Fruit fly (Drosophila melanogaster) whole organism, prepupa: Measurements from ENCODE around the gene CG11106.

Source experiments
- CG10669 ChIP-seq: fragments of 200-800 bp; sonication (Bioruptor generic); optimal IDR thresholded peaks from 3 replicates; lab custom pipeline; 2018; ENCODE audit warnings: missing biosample characterization, mild to moderate bottlenecking, missing genetic modification characterization, moderate library complexity
- CG11902 ChIP-seq: fragments of 200-800 bp; sonication (Bioruptor generic); optimal IDR thresholded peaks from 3 replicates; lab custom pipeline; 2016; ENCODE audit warnings: missing biosample characterization, missing genetic modification characterization
- CG1621 ChIP-seq: fragments of 200-800 bp; sonication (Bioruptor generic); optimal IDR thresholded peaks from 3 replicates; lab custom pipeline; 2018; ENCODE audit warnings: missing biosample characterization, mild to moderate bottlenecking, missing genetic modification characterization
- CG16779 ChIP-seq: fragments of 200-800 bp; sonication (Bioruptor generic); optimal IDR thresholded peaks from 3 replicates; lab custom pipeline; 2017; ENCODE audit warnings: missing biosample characterization, mild to moderate bottlenecking, missing genetic modification characterization
- CG31627 ChIP-seq: fragments of 200-800 bp; sonication (Bioruptor generic); optimal IDR thresholded peaks from 3 replicates; lab custom pipeline; 2016; ENCODE audit warnings: missing biosample characterization, missing genetic modification characterization
- CG34406 ChIP-seq: fragments of 200-800 bp; sonication (Bioruptor generic); optimal IDR thresholded peaks from 3 replicates; lab custom pipeline; 2016; ENCODE audit warnings: missing biosample characterization, missing genetic modification characterization
- CG3919 ChIP-seq: fragments of 200-800 bp; sonication (Bioruptor generic); optimal IDR thresholded peaks from 3 replicates; lab custom pipeline; 2016; ENCODE audit warnings: missing biosample characterization, missing genetic modification characterization
- CG4318 ChIP-seq: fragments of 200-800 bp; sonication (Bioruptor generic); optimal IDR thresholded peaks from 3 replicates; lab custom pipeline; 2017; ENCODE audit warnings: missing biosample characterization, mild to moderate bottlenecking, missing genetic modification characterization
- CG6163 ChIP-seq: fragments of 200-800 bp; sonication (Bioruptor generic); IDR thresholded peaks from 3 replicates; pipeline ENCODE4 v1.3.6; 2022; ENCODE audit warnings: missing biosample characterization, missing genetic modification characterization
- CG6276 ChIP-seq: fragments of 200-800 bp; sonication (Bioruptor generic); optimal IDR thresholded peaks from 2 replicates; lab custom pipeline; 2017; ENCODE audit warnings: missing biosample characterization, mild to moderate bottlenecking, missing genetic modification characterization
- CG6808 ChIP-seq: fragments of 200-800 bp; sonication (Bioruptor generic); optimal IDR thresholded peaks from 3 replicates; lab custom pipeline; 2017; ENCODE audit warnings: missing biosample characterization, missing genetic modification characterization, mild to moderate bottlenecking, moderate library complexity, missing genetic modification reagents
- CG6854 ChIP-seq: fragments of 200-800 bp; sonication (Bioruptor generic); optimal IDR thresholded peaks from 2 replicates; lab custom pipeline; 2017; ENCODE audit warnings: missing biosample characterization, mild to moderate bottlenecking, missing genetic modification characterization
- CG7368 ChIP-seq: fragments of 200-800 bp; sonication (Bioruptor generic); optimal IDR thresholded peaks from 3 replicates; lab custom pipeline; 2016; ENCODE audit warnings: missing biosample characterization, missing genetic modification characterization
- CG8119 ChIP-seq: fragments of 200-800 bp; sonication (Bioruptor generic); IDR thresholded peaks from 3 replicates; pipeline ENCODE4 v1.3.6; 2022; ENCODE audit warnings: missing biosample characterization, missing genetic modification characterization
- CG8319 ChIP-seq: fragments of 200-800 bp; sonication (Bioruptor generic); optimal IDR thresholded peaks from 3 replicates; lab custom pipeline; 2016; ENCODE audit warnings: missing biosample characterization, missing genetic modification characterization
- CG9139 ChIP-seq: fragments of 200-800 bp; sonication (Bioruptor generic); optimal IDR thresholded peaks from 3 replicates; lab custom pipeline; 2017; ENCODE audit warnings: missing biosample characterization, mild to moderate bottlenecking, missing genetic modification characterization
- Eip75B ChIP-seq: fragments of 200-800 bp; sonication (Bioruptor generic); optimal IDR thresholded peaks from 3 replicates; lab custom pipeline; 2016; ENCODE audit warnings: missing biosample characterization, missing genetic modification characterization
- Eip78C ChIP-seq: fragments of 200-800 bp; sonication (Bioruptor generic); peaks from one replicate; lab custom pipeline; 2016; ENCODE audit warnings: missing biosample characterization, missing genetic modification characterization
- Ets21C ChIP-seq: fragments of 200-800 bp; sonication (Bioruptor generic); optimal IDR thresholded peaks from 3 replicates; lab custom pipeline; 2016; ENCODE audit warnings: missing biosample characterization, missing genetic modification characterization
- Ets96B ChIP-seq: fragments of 200-800 bp; optimal IDR thresholded peaks from 2 replicates; lab custom pipeline; 2019; ENCODE audit warnings: missing biosample characterization, mild to moderate bottlenecking, missing genetic modification characterization, moderate library complexity
- Gug ChIP-seq: fragments of 200-800 bp; sonication (Bioruptor generic); IDR thresholded peaks from 2 replicates; pipeline ENCODE4 v1.3.6; 2022; ENCODE audit warnings: missing biosample characterization, missing genetic modification characterization
- Hr38 ChIP-seq: sonication (Bioruptor generic); optimal IDR thresholded peaks from 2 replicates; lab custom pipeline; 2016; ENCODE audit warnings: missing biosample characterization, missing genetic modification characterization
- Hr4 ChIP-seq: fragments of 200-800 bp; sonication (Bioruptor generic); optimal IDR thresholded peaks from 3 replicates; lab custom pipeline; 2016; ENCODE audit warnings: missing biosample characterization, missing genetic modification characterization
- OdsH ChIP-seq: fragments of 200-800 bp; sonication (Bioruptor generic); optimal IDR thresholded peaks from 3 replicates; lab custom pipeline; 2016; ENCODE audit warnings: missing biosample characterization, missing genetic modification characterization
- Smox ChIP-seq: fragments of 200-800 bp; sonication (Bioruptor generic); optimal IDR thresholded peaks from 3 replicates; lab custom pipeline; 2016; ENCODE audit warnings: missing biosample characterization, missing genetic modification characterization
- Sox102F ChIP-seq: fragments of 200-800 bp; sonication (Bioruptor generic); optimal IDR thresholded peaks from 2 replicates; lab custom pipeline; 2016; ENCODE audit warnings: missing biosample characterization, mild to moderate bottlenecking, missing genetic modification characterization
- Sox14 ChIP-seq: fragments of 200-800 bp; sonication (Bioruptor generic); optimal IDR thresholded peaks from 3 replicates; lab custom pipeline; 2016; ENCODE audit warnings: missing biosample characterization, missing genetic modification characterization
- Sox15 ChIP-seq: fragments of 200-800 bp; sonication (Bioruptor generic); optimal IDR thresholded peaks from 3 replicates; lab custom pipeline; 2016; ENCODE audit warnings: missing biosample characterization, missing genetic modification characterization
- achi ChIP-seq: fragments of 200-800 bp; sonication (Bioruptor generic); optimal IDR thresholded peaks from 3 replicates; lab custom pipeline; 2016; ENCODE audit warnings: missing biosample characterization, missing genetic modification characterization
- acj6 ChIP-seq: fragments of 200-800 bp; sonication (Bioruptor generic); optimal IDR thresholded peaks from 3 replicates; lab custom pipeline; 2016; ENCODE audit warnings: missing biosample characterization, missing genetic modification characterization
- cyc ChIP-seq: fragments of 200-800 bp; sonication (Bioruptor generic); optimal IDR thresholded peaks from 3 replicates; lab custom pipeline; 2016; ENCODE audit warnings: missing biosample characterization, missing genetic modification characterization
- dsx ChIP-seq: fragments of 200-800 bp; optimal IDR thresholded peaks from 3 replicates; lab custom pipeline; 2019; ENCODE audit warnings: missing biosample characterization, mild to moderate bottlenecking, missing genetic modification characterization, moderate library complexity; ENCODE audit not compliant: poor library complexity, severe bottlenecking
- eg ChIP-seq: fragments of 200-800 bp; sonication (Bioruptor generic); IDR thresholded peaks from 3 replicates; pipeline ENCODE4 v1.3.6; 2022; ENCODE audit warnings: missing biosample characterization, missing genetic modification characterization
- esn ChIP-seq: fragments of 200-800 bp; sonication (Bioruptor generic); optimal IDR thresholded peaks from 2 replicates; lab custom pipeline; 2016; ENCODE audit warnings: missing biosample characterization, mild to moderate bottlenecking, missing genetic modification characterization, moderate library complexity
- fkh ChIP-seq: fragments of 200-800 bp; sonication (Bioruptor generic); optimal IDR thresholded peaks from 3 replicates; lab custom pipeline; 2017; ENCODE audit warnings: missing biosample characterization, mild to moderate bottlenecking, missing genetic modification characterization, moderate library complexity
- lz ChIP-seq: fragments of 200-800 bp; sonication (Bioruptor generic); optimal IDR thresholded peaks from 3 replicates; lab custom pipeline; 2016; ENCODE audit warnings: missing biosample characterization, missing genetic modification characterization
- net ChIP-seq: fragments of 200-800 bp; sonication (Bioruptor generic); optimal IDR thresholded peaks from 3 replicates; lab custom pipeline; 2016; ENCODE audit warnings: missing biosample characterization, missing genetic modification characterization
- pdm3 ChIP-seq: fragments of 200-800 bp; sonication (Bioruptor generic); optimal IDR thresholded peaks from 3 replicates; lab custom pipeline; 2016; ENCODE audit warnings: missing biosample characterization, missing genetic modification characterization
- salr ChIP-seq, 2 experiments: fragments of 200-800 bp; sonication (Bioruptor generic); optimal IDR thresholded peaks; 3 replicates each; lab custom pipeline; 2016 to 2018; ENCODE audit warnings: missing biosample characterization in 2 of 2, missing genetic modification characterization in 2 of 2, mild to moderate bottlenecking in 1 of 2
- ss ChIP-seq, 2 experiments: fragments of 200-800 bp; sonication (Bioruptor generic); optimal IDR thresholded peaks; 2 replicates in 1 of 2; 3 replicates in 1 of 2; lab custom pipeline; 2017 to 2018; ENCODE audit warnings: mild to moderate bottlenecking in 2 of 2, missing biosample characterization in 2 of 2, missing genetic modification characterization in 2 of 2, moderate library complexity in 1 of 2
- svp ChIP-seq: fragments of 200-800 bp; sonication (Bioruptor generic); peaks from one replicate; lab custom pipeline; 2016; ENCODE audit warnings: missing biosample characterization, missing genetic modification characterization
- vri ChIP-seq: fragments of 200-800 bp; sonication (Bioruptor generic); optimal IDR thresholded peaks from 3 replicates; lab custom pipeline; 2016; ENCODE audit warnings: missing biosample characterization, mild to moderate bottlenecking, missing genetic modification characterization

CG11106 gene

dm6 chrX:11153826-11154510 is 48.1 kb upstream of the CG11106 start, which contains the start of the genes rtv and Dlic (continued):
- peak; percentile 44 for TF ChIP-seq lz (GFP tag; lab: Kevin White, UChicago)
- TF ChIP-seq CG8119: no peak
- TF ChIP-seq svp (GFP tag; lab: Kevin White, UChicago): peak; percentile 78
- no peak for TF ChIP-seq Smox
- TF ChIP-seq CG1621 (tag; lab: Kevin White, UChicago): no peak
- no peak for TF ChIP-seq OdsH (GFP tag; lab: Kevin White, UChicago)
- no peak for TF ChIP-seq CG4318
- peak; percentile 7 for TF ChIP-seq Hr4 (GFP tag; lab: Kevin White, UChicago)
- no peak for TF ChIP-seq Gug (GFP tag; lab: Robert Waterston, UW)
- peak; percentile 4 for TF ChIP-seq pdm3
- TF ChIP-seq CG16779 (tag; lab: Kevin White, UChicago): no peak
- peak; percentile 8 for TF ChIP-seq Eip75B
- TF ChIP-seq CG7368: no peak
- TF ChIP-seq, all 60 proteins: peak for 15

- TF ChIP-seq ss (GFP tag; optimal IDR thresholded peaks at IDR 0.05; lab: Kevin White, UChicago) (peak; percentile 40), salr (GFP tag; optimal IDR thresholded peaks at IDR 0.05; lab: Kevin White, UChicago) (no peak), Gug (GFP tag; lab: Robert Waterston, UW) (no peak), CG1621 (tag; lab: Kevin White, UChicago) (no peak), Eip78C (GFP tag; lab: Kevin White, UChicago) (peak; percentile 75), Hr38 (GFP tag; lab: Kevin White, UChicago) (no peak), CG6808 (GFP tag; lab: Kevin White, UChicago) (peak; percentile 8), dsx (peak; percentile 38), CG10669 (GFP tag; lab: Kevin White, UChicago) (peak; percentile 29), eg (GFP tag; lab: Robert Waterston, UW) (peak; percentile 14; the same call in 1 of the 3 replicates), Sox14 (GFP tag; lab: Kevin White, UChicago) (peak; percentile 17), CG9139 (peak; percentile 25), Sox15 (GFP tag; lab: Kevin White, UChicago) (no peak), CG34406 (GFP tag; lab: Kevin White, UChicago) (peak; percentile 24), Sox102F (GFP tag; lab: Kevin White, UChicago) (no peak), CG6163 (GFP tag; lab: Robert Waterston, UW) (peak; percentile 71), esn (GFP tag; lab: Kevin White, UChicago) (peak; percentile 9), net (GFP tag; lab: Kevin White, UChicago) (peak; percentile 22), fkh (peak; percentile 63)
Observed at dm6 chrX:11154511-11155197, 47.4 kb upstream of the CG11106 start.

DNA sequence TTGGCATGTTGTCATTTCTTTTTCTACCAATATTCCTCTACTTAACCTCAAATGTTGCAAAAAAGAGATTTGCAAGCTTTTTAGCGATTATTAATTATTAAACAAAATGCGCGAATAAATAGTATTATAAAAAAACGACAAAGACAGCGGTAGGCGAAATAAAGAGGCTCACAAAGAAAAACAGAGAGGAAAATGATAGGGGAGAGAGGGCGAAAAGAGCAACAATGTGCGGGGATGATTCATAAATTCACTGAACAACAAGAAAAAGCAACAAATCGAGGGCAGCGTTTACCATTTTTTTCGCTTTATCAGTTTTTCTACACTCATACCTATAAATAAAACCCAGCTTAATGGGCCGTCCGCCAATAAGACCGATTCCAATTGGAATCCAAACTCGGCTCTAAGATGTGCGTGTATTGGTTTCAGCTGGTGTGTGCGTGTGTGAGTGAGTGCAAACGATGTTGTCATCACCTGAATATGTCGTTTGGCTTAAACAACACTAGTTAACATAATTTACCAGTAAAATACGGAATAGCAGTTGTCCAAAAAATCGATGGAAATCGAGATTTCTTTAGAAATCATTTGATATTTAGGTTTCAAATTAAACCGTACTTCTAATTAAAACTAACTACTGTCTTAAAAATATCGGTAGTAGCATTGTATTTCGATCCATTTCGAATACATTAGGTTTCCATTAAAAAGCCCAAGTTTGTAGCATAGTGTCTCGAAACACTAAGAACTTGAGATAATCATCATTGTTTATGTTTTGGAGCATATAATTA is 46.0 kb upstream of the CG11106 start:
- TF ChIP-seq CG8319 (GFP tag; lab: Kevin White, UChicago) (no peak), CG6276 (GFP tag; lab: Kevin White, UChicago) (no peak), acj6 (GFP tag; lab: Kevin White, UChicago) (peak; percentile 32), CG31627 (GFP tag; lab: Kevin White, UChicago) (no peak), achi (GFP tag; lab: Kevin White, UChicago) (peak; percentile 2), Sox102F (GFP tag; lab: Kevin White, UChicago) (no peak), Ets96B (tag; lab: Kevin White, UChicago) (no peak), Smox (no peak), CG6808 (GFP tag; lab: Kevin White, UChicago) (no peak), pdm3 (peak; percentile 27), Ets21C (GFP tag; lab: Kevin White, UChicago) (no peak), Eip78C (GFP tag; lab: Kevin White, UChicago) (peak; percentile 78), vri (no peak), CG34406 (GFP tag; lab: Kevin White, UChicago) (no peak), CG11902 (GFP tag; lab: Kevin White, UChicago) (no peak), CG3919 (peak; percentile 11), CG6854 (GFP tag; lab: Kevin White, UChicago) (no peak), net (GFP tag; lab: Kevin White, UChicago) (no peak), esn (GFP tag; lab: Kevin White, UChicago) (peak; percentile 17), Sox15 (GFP tag; lab: Kevin White, UChicago) (no peak), cyc (GFP tag; lab: Kevin White, UChicago) (no peak), CG7368 (no peak), CG4318 (no peak), CG10669 (GFP tag; lab: Kevin White, UChicago) (no peak), CG8119 (peak; percentile 41; the same call in 2 of the 3 replicates), CG6163 (GFP tag; lab: Robert Waterston, UW) (peak; percentile 5; the same call in 1 of the 3 replicates), salr (GFP tag; optimal IDR thresholded peaks at IDR 0.05; lab: Kevin White, UChicago) (no peak), Gug (GFP tag; lab: Robert Waterston, UW) (0 out of 2 replicates have a peak, but pooled peaks have one; percentile 12)
